Fruit fly (Drosophila melanogaster) whole organism, wandering third instar larva: ENCODE results near the gene dpr9.

Experiments used
- Abd-B ChIP-seq: fragments of >200 bp; optimal IDR thresholded peaks from 2 replicates; lab custom pipeline; 2017; ENCODE audit warnings: missing biosample characterization, missing genetic modification characterization
- CG32264 ChIP-seq: fragments of 200-800 bp; sonication (Bioruptor generic); optimal IDR thresholded peaks from 2 replicates; lab custom pipeline; 2016; ENCODE audit warnings: missing biosample characterization, missing genetic modification characterization
- CG9705 ChIP-seq: fragments of 200-800 bp; sonication (Bioruptor generic); optimal IDR thresholded peaks from 2 replicates; lab custom pipeline; 2018; ENCODE audit warnings: missing biosample characterization, mild to moderate bottlenecking, missing genetic modification characterization
- CrebA ChIP-seq: fragments of 200-800 bp; sonication (Bioruptor generic); optimal IDR thresholded peaks from 2 replicates; lab custom pipeline; 2016; ENCODE audit warnings: missing biosample characterization, mild to moderate bottlenecking, missing genetic modification characterization, borderline replicate concordance
- Dfd ChIP-seq: fragments of >200 bp; optimal IDR thresholded peaks from 2 replicates; lab custom pipeline; 2017; ENCODE audit warnings: missing biosample characterization, missing genetic modification characterization
- Dif ChIP-seq: fragments of 200-275, 200-300 bp; sonication (Bioruptor generic); optimal IDR thresholded peaks from 2 replicates; lab custom pipeline; 2018; ENCODE audit warnings: missing biosample characterization, missing genetic modification characterization; ENCODE audit not compliant: partially characterized antibody
- GATAd ChIP-seq: sonication (Bioruptor generic); optimal IDR thresholded peaks from 2 replicates; lab custom pipeline; 2016; ENCODE audit warnings: missing biosample characterization, missing genetic modification characterization
- HLH106 ChIP-seq: fragments of 200-800 bp; optimal IDR thresholded peaks from 3 replicates; lab custom pipeline; 2019; ENCODE audit warnings: missing biosample characterization, mild to moderate bottlenecking, missing genetic modification characterization, moderate library complexity
- Hnf4 ChIP-seq: fragments of 200-800 bp; sonication (Bioruptor generic); optimal IDR thresholded peaks from 2 replicates; lab custom pipeline; 2016; ENCODE audit warnings: missing biosample characterization, mild to moderate bottlenecking, missing genetic modification characterization
- Hr78 ChIP-seq: fragments of >200 bp; optimal IDR thresholded peaks from 2 replicates; lab custom pipeline; 2017; ENCODE audit warnings: missing biosample characterization, missing genetic modification characterization
- Hr83 ChIP-seq: fragments of 200-300 bp; sonication (Bioruptor generic); optimal IDR thresholded peaks from 2 replicates; lab custom pipeline; 2016; ENCODE audit warnings: missing biosample characterization, mild to moderate bottlenecking, missing genetic modification characterization, moderate library complexity; ENCODE audit not compliant: poor library complexity, severe bottlenecking
- Jra ChIP-seq: sonication (Bioruptor generic); optimal IDR thresholded peaks from 2 replicates; lab custom pipeline; 2016; ENCODE audit warnings: missing biosample characterization, missing genetic modification characterization
- Mio ChIP-seq: sonication (Bioruptor generic); optimal IDR thresholded peaks from 2 replicates; lab custom pipeline; 2016; ENCODE audit warnings: missing biosample characterization, missing genetic modification characterization
- Myc ChIP-seq: fragments of >200 bp; optimal IDR thresholded peaks from 2 replicates; lab custom pipeline; 2017
- N ChIP-seq: fragments of >200 bp; optimal IDR thresholded peaks from 2 replicates; lab custom pipeline; 2018; ENCODE audit warnings: missing biosample characterization, missing external identifiers, missing genetic modification characterization
- OdsH ChIP-seq: fragments of 200-800 bp; sonication (Bioruptor generic); optimal IDR thresholded peaks from 2 replicates; lab custom pipeline; 2016; ENCODE audit warnings: missing biosample characterization, mild to moderate bottlenecking, missing genetic modification characterization
- Rel ChIP-seq, 2 experiments: fragments of 200-800 bp; sonication (Bioruptor generic) in 1 of 2; optimal IDR thresholded peaks; 2 replicates in 1 of 2; 3 replicates in 1 of 2; lab custom pipeline; 2016 to 2019; ENCODE audit warnings: mild to moderate bottlenecking in 2 of 2, missing biosample characterization in 2 of 2, missing genetic modification characterization in 2 of 2, moderate library complexity in 1 of 2
- Sp1 ChIP-seq: fragments of 200-800 bp; sonication (Bioruptor generic); optimal IDR thresholded peaks from 3 replicates; lab custom pipeline; 2019; ENCODE audit warnings: missing biosample characterization, mild to moderate bottlenecking, missing genetic modification characterization, moderate library complexity
- Vsx2 ChIP-seq: fragments of 200-300, 225-300 bp; sonication (Bioruptor generic); optimal IDR thresholded peaks from 2 replicates; lab custom pipeline; 2018; ENCODE audit warnings: missing biosample characterization, missing genetic modification characterization; ENCODE audit not compliant: partially characterized antibody
- br ChIP-seq: fragments of 200-800 bp; sonication (Bioruptor generic); optimal IDR thresholded peaks from 2 replicates; lab custom pipeline; 2016; ENCODE audit warnings: missing biosample characterization, missing genetic modification characterization
- brk ChIP-seq: fragments of 200-800 bp; sonication (Bioruptor generic); optimal IDR thresholded peaks from 2 replicates; lab custom pipeline; 2016; ENCODE audit warnings: missing biosample characterization, mild to moderate bottlenecking, missing genetic modification characterization
- dl ChIP-seq, 2 experiments: fragments of 175-275, 200-275 bp in 1 of 2; fragments of 200-275 bp in 1 of 2; sonication (Bioruptor generic); optimal IDR thresholded peaks; lab custom pipeline; 2018; ENCODE audit warnings: mild to moderate bottlenecking in 2 of 2, missing biosample characterization in 2 of 2, missing genetic modification characterization in 2 of 2, moderate library complexity in 2 of 2; ENCODE audit not compliant: partially characterized antibody in 2 of 2, insufficient read depth in 1 of 2
- dmrt93B ChIP-seq: fragments of 200-800 bp; sonication (Bioruptor generic); optimal IDR thresholded peaks from 2 replicates; lab custom pipeline; 2018; ENCODE audit warnings: missing biosample characterization, mild to moderate bottlenecking, missing genetic modification characterization
- dsf ChIP-seq: sonication (Bioruptor generic); optimal IDR thresholded peaks from 2 replicates; lab custom pipeline; 2016; ENCODE audit warnings: missing biosample characterization, missing genetic modification characterization, borderline replicate concordance
- ey ChIP-seq: fragments of 200-800 bp; sonication (Bioruptor generic); optimal IDR thresholded peaks from 2 replicates; lab custom pipeline; 2016; ENCODE audit warnings: missing biosample characterization, missing genetic modification characterization
- foxo ChIP-seq, 2 experiments: fragments of 200-800 bp; sonication (Bioruptor generic); optimal IDR thresholded peaks; 2 replicates in 1 of 2; 3 replicates in 1 of 2; lab custom pipeline; 2016 to 2017; ENCODE audit warnings: missing biosample characterization in 2 of 2, missing genetic modification characterization in 2 of 2
- fru ChIP-seq: fragments of 200-800 bp; sonication (Bioruptor generic); optimal IDR thresholded peaks from 3 replicates; lab custom pipeline; 2016; ENCODE audit warnings: missing biosample characterization, mild to moderate bottlenecking, missing genetic modification characterization
- h ChIP-seq: fragments of 200-800 bp; sonication (Bioruptor generic); optimal IDR thresholded peaks from 3 replicates; lab custom pipeline; 2016; ENCODE audit warnings: missing biosample characterization, mild to moderate bottlenecking, missing genetic modification characterization
- jim ChIP-seq: fragments of 175-275, 200-325 bp; sonication (Bioruptor generic); optimal IDR thresholded peaks from 2 replicates; lab custom pipeline; 2016; ENCODE audit warnings: missing biosample characterization, mild to moderate bottlenecking, missing genetic modification characterization
- lola ChIP-seq: fragments of >200 bp; optimal IDR thresholded peaks from 2 replicates; lab custom pipeline; 2017; ENCODE audit warnings: missing biosample characterization, missing genetic modification characterization
- pan ChIP-seq: fragments of >200 bp; optimal IDR thresholded peaks from 2 replicates; lab custom pipeline; 2017
- psq ChIP-seq: fragments of 200-800 bp; sonication (Bioruptor generic); optimal IDR thresholded peaks from 3 replicates; lab custom pipeline; 2017; ENCODE audit warnings: missing biosample characterization, mild to moderate bottlenecking, missing genetic modification characterization, moderate library complexity
- rgr ChIP-seq: fragments of 200-800 bp; sonication (Bioruptor generic); optimal IDR thresholded peaks from 3 replicates; lab custom pipeline; 2016; ENCODE audit warnings: missing biosample characterization, mild to moderate bottlenecking, missing genetic modification characterization
- sage ChIP-seq: fragments of 200-800 bp; sonication (Bioruptor generic); optimal IDR thresholded peaks from 2 replicates; lab custom pipeline; 2016; ENCODE audit warnings: missing biosample characterization, mild to moderate bottlenecking, missing genetic modification characterization
- sv ChIP-seq: fragments of 200-800 bp; sonication (Bioruptor generic); optimal IDR thresholded peaks from 3 replicates; lab custom pipeline; 2016; ENCODE audit warnings: missing biosample characterization, missing genetic modification characterization
- tai ChIP-seq: sonication (Bioruptor generic); optimal IDR thresholded peaks from 2 replicates; lab custom pipeline; 2016; ENCODE audit warnings: missing biosample characterization, missing genetic modification characterization
- usp ChIP-seq: fragments of >200 bp; optimal IDR thresholded peaks from 2 replicates; lab custom pipeline; 2017; ENCODE audit warnings: missing biosample characterization, missing genetic modification characterization
- woc ChIP-seq: sonication (Bioruptor generic); optimal IDR thresholded peaks from 2 replicates; lab custom pipeline; 2016; ENCODE audit warnings: missing biosample characterization, mild to moderate bottlenecking, missing genetic modification characterization

Gene dpr9

DNA sequence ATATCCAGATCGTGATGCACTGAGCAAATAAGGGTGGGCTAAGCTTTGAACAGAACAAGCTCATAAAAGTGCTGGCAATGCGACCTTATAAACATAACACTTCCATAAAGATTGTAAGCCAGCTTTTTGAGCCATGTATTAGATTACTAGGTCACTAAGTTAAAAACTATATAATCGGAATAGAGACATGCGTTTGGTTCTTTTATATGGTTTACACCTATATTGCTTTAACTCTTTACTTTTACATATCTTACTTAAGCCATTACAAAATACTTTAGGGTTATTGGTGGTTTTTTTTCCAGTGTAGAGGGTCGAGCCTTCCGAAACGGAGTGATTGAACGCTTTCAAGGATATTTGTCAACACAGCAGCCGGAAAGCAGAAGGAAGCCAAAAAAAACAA, 15.3 kb upstream of the dpr9 start:
- TF ChIP-seq sage (GFP tag; lab: Kevin White, UChicago) (no peak), psq (GFP tag; lab: Kevin White, UChicago) (peak; percentile 40), Hr83 (GFP tag; lab: Kevin White, UChicago) (no peak), Jra (GFP tag; lab: Kevin White, UChicago) (no peak), CG9705 (peak; percentile 63), usp (GFP tag; lab: Kevin White, UChicago) (no peak), Abd-B (no peak), Vsx2 (GFP tag; lab: Kevin White, UChicago) (no peak), CrebA (no peak), N (GFP tag; lab: Kevin White, UChicago) (no peak), Sp1 (GFP tag; lab: Kevin White, UChicago) (peak; percentile 73), brk (GFP tag; lab: Kevin White, UChicago) (peak; percentile 34), Hr78 (no peak), Rel (GFP tag; optimal IDR thresholded peaks at IDR 0.05; lab: Kevin White, UChicago) (no peak), Rel (tag; optimal IDR thresholded peaks at IDR 0.05; lab: Kevin White, UChicago) (no peak), CG32264 (peak; percentile 27), GATAd (GFP tag; lab: Kevin White, UChicago) (no peak), br (GFP tag; lab: Kevin White, UChicago) (peak; percentile 49), HLH106 (tag; lab: Kevin White, UChicago) (peak; percentile 80), ey (peak; percentile 73), woc (GFP tag; lab: Kevin White, UChicago) (peak; percentile 67), foxo (GFP tag; optimal IDR thresholded peaks at IDR 0.05; lab: Kevin White, UChicago) (peak in 1 of 2 experiments; percentile 70), Myc (lab: Kevin White, UChicago) (no peak), dl (GFP tag; optimal IDR thresholded peaks at IDR 0.05; lab: Kevin White, UChicago; ENCODE audit: insufficient read depth in 1 of 2, partially characterized antibody in 2 of 2) (no peak), h (peak; percentile 69), jim (GFP tag; lab: Kevin White, UChicago) (no peak), lola (GFP tag; lab: Kevin White, UChicago) (no peak), dsf (GFP tag; lab: Kevin White, UChicago) (peak; percentile 8), Hnf4 (GFP tag; lab: Kevin White, UChicago) (peak; percentile 53), sv (GFP tag; lab: Kevin White, UChicago) (no peak), pan (lab: Kevin White, UChicago) (no peak), Mio (GFP tag; lab: Kevin White, UChicago) (no peak), OdsH (GFP tag; lab: Kevin White, UChicago) (peak; percentile 71), fru (GFP tag; lab: Kevin White, UChicago) (peak; percentile 78), rgr (GFP tag; lab: Kevin White, UChicago) (peak; percentile 63), tai (GFP tag; lab: Kevin White, UChicago) (peak; percentile 61), Dif (GFP tag; lab: Kevin White, UChicago) (no peak), Dfd (no peak), dmrt93B (GFP tag; lab: Kevin White, UChicago) (peak; percentile 58)

DNA sequence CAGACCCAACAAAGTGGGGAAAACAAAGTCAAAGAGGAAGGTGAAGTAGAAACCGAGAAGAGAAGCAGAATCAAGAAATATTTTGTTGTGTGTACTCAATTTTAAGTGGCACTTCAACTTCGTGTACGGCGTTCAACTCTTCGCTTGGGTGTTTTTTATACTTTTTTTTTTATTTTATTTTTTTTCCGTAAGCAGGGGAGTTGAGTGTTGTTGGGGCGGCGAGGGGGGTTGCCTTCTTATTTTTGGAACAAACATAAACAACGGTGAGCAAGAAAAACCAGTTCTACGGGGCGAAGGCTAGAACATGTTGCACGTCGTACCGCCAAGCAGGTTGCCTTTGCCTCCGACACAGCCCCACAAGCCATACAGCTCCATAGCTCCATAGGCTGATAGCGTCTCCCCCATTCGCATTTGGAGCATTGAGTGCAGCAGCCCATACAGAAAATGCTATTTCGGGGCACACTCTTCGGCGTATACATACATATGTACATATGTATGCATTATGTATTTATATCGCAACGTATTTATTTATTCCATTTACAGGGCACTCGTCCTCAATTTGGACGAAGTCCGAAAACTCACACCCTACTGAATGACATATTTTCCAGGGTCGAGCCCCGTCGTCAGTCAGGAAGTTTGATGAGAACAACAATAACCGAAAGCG, 14.8 kb upstream of the dpr9 start:
- peak in 1 of 2 experiments; percentile 26 for TF ChIP-seq dl (GFP tag; optimal IDR thresholded peaks at IDR 0.05; lab: Kevin White, UChicago; ENCODE audit: insufficient read depth in 1 of 2, partially characterized antibody in 2 of 2)
- no peak for TF ChIP-seq Rel (GFP tag; optimal IDR thresholded peaks at IDR 0.05; lab: Kevin White, UChicago)
- no peak for TF ChIP-seq Rel (tag; optimal IDR thresholded peaks at IDR 0.05; lab: Kevin White, UChicago)
- TF ChIP-seq Sp1 (GFP tag; lab: Kevin White, UChicago), result peak; percentile 12
- TF ChIP-seq psq (GFP tag; lab: Kevin White, UChicago), result peak; percentile 69
- no peak for TF ChIP-seq CrebA
- peak; percentile 2 for TF ChIP-seq sage (GFP tag; lab: Kevin White, UChicago)
- TF ChIP-seq jim (GFP tag; lab: Kevin White, UChicago), result peak; percentile 53
